Fruit fly (Drosophila melanogaster): Measurements from ENCODE around the gene Npc1a.

The Npc1a gene

dm6 chr2L:10249655-10250202 lies 28.7 kb upstream of the Npc1a start (continued):
- TF ChIP-seq CG4328 (GFP tag; optimal IDR thresholded peaks at IDR 0.05): peak; percentile 68
- TF ChIP-seq CG1233 (GFP tag; optimal IDR thresholded peaks at IDR 0.05): peak; percentile 78
- TF ChIP-seq Ssrp (tag; optimal IDR thresholded peaks at IDR 0.05): no peak
- no peak for TF ChIP-seq CG12104 (GFP tag; optimal IDR thresholded peaks at IDR 0.05)
- TF ChIP-seq CG30020 (tag; optimal IDR thresholded peaks at IDR 0.05): peak; percentile 74
- TF ChIP-seq CG11093 (GFP tag; IDR thresholded peaks at IDR 0.05): no peak
- TF ChIP-seq pfk (GFP tag; optimal IDR thresholded peaks at IDR 0.05): peak; percentile 75
- no peak for TF ChIP-seq Eip74EF (GFP tag; optimal IDR thresholded peaks at IDR 0.05)
- peak; percentile 81 for TF ChIP-seq CG15479 (GFP tag; optimal IDR thresholded peaks at IDR 0.05)
- peak; percentile 73 for TF ChIP-seq ac (GFP tag; optimal IDR thresholded peaks at IDR 0.05)
- peak; percentile 64 for TF ChIP-seq Xrp1 (GFP tag; IDR thresholded peaks at IDR 0.05)
- TF ChIP-seq hkb (optimal IDR thresholded peaks at IDR 0.05): no peak
- TF ChIP-seq hkb (GFP tag; IDR thresholded peaks at IDR 0.05): peak; percentile 42; the same call in 1 of the 2 replicates
- TF ChIP-seq ci (GFP tag; IDR thresholded peaks at IDR 0.05): no peak; the same call in 2 of the 3 replicates
- TF ChIP-seq CG11247 (GFP tag; IDR thresholded peaks at IDR 0.05): no peak
- peak; percentile 66 for TF ChIP-seq CG17568 (GFP tag; optimal IDR thresholded peaks at IDR 0.05)
- TF ChIP-seq her (GFP tag; optimal IDR thresholded peaks at IDR 0.05): no peak
- no peak for TF ChIP-seq CG4424 (GFP tag; optimal IDR thresholded peaks at IDR 0.05)
- TF ChIP-seq bab2 (GFP tag; optimal IDR thresholded peaks at IDR 0.05): peak; percentile 17
- TF ChIP-seq CG1529 (GFP tag; optimal IDR thresholded peaks at IDR 0.05): peak; percentile 40
- peak; percentile 76 for TF ChIP-seq p53 (GFP tag; optimal IDR thresholded peaks at IDR 0.05)
- TF ChIP-seq kah (GFP tag; optimal IDR thresholded peaks at IDR 0.05): peak; percentile 55
- TF ChIP-seq CG17186 (GFP tag; optimal IDR thresholded peaks at IDR 0.05): no peak
- TF ChIP-seq CG3726 (GFP tag; IDR thresholded peaks at IDR 0.05): no peak
- no peak for TF ChIP-seq usp (GFP tag; optimal IDR thresholded peaks at IDR 0.05)
- TF ChIP-seq Doc3 (GFP tag; IDR thresholded peaks at IDR 0.05; ENCODE audit: partially characterized antibody): no peak
- peak; percentile 51; the same call in 1 of the 3 replicates for TF ChIP-seq CG2199 (GFP tag; IDR thresholded peaks at IDR 0.05)
- 0 out of 4 replicates have a peak, but pooled peaks have one; percentile 24 for TF ChIP-seq Dll (GFP tag; IDR thresholded peaks at IDR 0.05; ENCODE audit: partially characterized antibody)
- no peak for TF ChIP-seq lbe (GFP tag; optimal IDR thresholded peaks at IDR 0.05)

- TF ChIP-seq wek (GFP tag; optimal IDR thresholded peaks at IDR 0.05) (peak; percentile 4), Hr51 (GFP tag; optimal IDR thresholded peaks at IDR 0.05) (no peak), sc (optimal IDR thresholded peaks at IDR 0.05) (no peak), sc (GFP tag; optimal IDR thresholded peaks at IDR 0.05) (no peak), CG7271 (tag; optimal IDR thresholded peaks at IDR 0.05) (no peak), HmgD (GFP tag; optimal IDR thresholded peaks at IDR 0.05) (no peak), CG4328 (GFP tag; optimal IDR thresholded peaks at IDR 0.05) (no peak), stwl (tag; optimal IDR thresholded peaks at IDR 0.05) (peak; percentile 97), CG9797 (GFP tag; optimal IDR thresholded peaks at IDR 0.05) (peak; percentile 53), fd102C (GFP tag; optimal IDR thresholded peaks at IDR 0.05) (no peak), gem (tag; optimal IDR thresholded peaks at IDR 0.05) (no peak), Bdp1 (GFP tag; optimal IDR thresholded peaks at IDR 0.05) (no peak), MBD-R2 (GFP tag; IDR thresholded peaks at IDR 0.05) (peak; percentile 56), hb (GFP tag; IDR thresholded peaks at IDR 0.05; ENCODE audit: partially characterized antibody) (no peak), CG4282 (GFP tag; optimal IDR thresholded peaks at IDR 0.05) (no peak), CG18599 (GFP tag; optimal IDR thresholded peaks at IDR 0.05) (no peak), Med (GFP tag) (peak; percentile 83), Nf-YA (GFP tag; IDR thresholded peaks at IDR 0.05) (no peak), mirr (GFP tag; optimal IDR thresholded peaks at IDR 0.05) (no peak), kah (GFP tag; optimal IDR thresholded peaks at IDR 0.05) (no peak), Usf (GFP tag; optimal IDR thresholded peaks at IDR 0.05) (no peak), Myb (GFP tag; optimal IDR thresholded peaks at IDR 0.05) (peak; percentile 90), btn (GFP tag; optimal IDR thresholded peaks at IDR 0.05) (no peak), CG5180 (GFP tag; optimal IDR thresholded peaks at IDR 0.05) (no peak)
These were observed 25.8 kb upstream of the Npc1a start, which contains the start of gene chico for dm6 chr2L:10246785-10247190. chico (minus strand) TSS chr2L:10247078.
